Worm (Caenorhabditis elegans) whole organism, L4 larva: ENCODE data around the gene F53C3.7.
A peak's percentile ranks its signal among the peaks of the same experiment; 100 is the strongest.

Experiments used
- D1046.2 ChIP-seq: fragments of 200-800 bp; sonication (Bioruptor generic); IDR thresholded peaks from 2 replicates; pipeline ENCODE4 v1.3.6; 2022; ENCODE audit warnings: missing genetic modification characterization, missing compliant biosample characterization
- Y105C5A.15 ChIP-seq: fragments of 200-800 bp; sonication (Bioruptor generic); IDR thresholded peaks from 2 replicates; pipeline ENCODE4 v1.3.6; 2022; ENCODE audit warnings: missing genetic modification characterization, missing compliant biosample characterization
- aha-1 ChIP-seq: fragments of 150-350 bp; peaks from one replicate; lab custom pipeline; 2014; ENCODE audit warnings: missing biosample characterization, missing genetic modification characterization
- ceh-20 ChIP-seq: fragments of 200-800 bp; sonication (Bioruptor generic); IDR thresholded peaks from 2 replicates; pipeline ENCODE4 v1.3.6; 2022; ENCODE audit warnings: missing genetic modification reagents, missing genetic modification characterization, missing compliant biosample characterization
- ceh-28 ChIP-seq: fragments of 150-350 bp; optimal IDR thresholded peaks from 2 replicates; lab custom pipeline; 2014; ENCODE audit warnings: missing biosample characterization, missing genetic modification reagents, missing genetic modification characterization
- cey-2 ChIP-seq: sonication (generic microtip); optimal IDR thresholded peaks from 3 replicates; lab custom pipeline; 2017; ENCODE audit warnings: missing genetic modification characterization, mild to moderate bottlenecking, missing compliant biosample characterization, antibody characterized with exemption, borderline replicate concordance; ENCODE audit not compliant: insufficient read depth
- ctbp-1 ChIP-seq: fragments of 200-800 bp; sonication (Bioruptor generic); IDR thresholded peaks from 2 replicates; pipeline ENCODE4 v1.3.6; 2022; ENCODE audit warnings: missing genetic modification reagents, missing genetic modification characterization, missing compliant biosample characterization
- daf-16 ChIP-seq, 3 experiments: sonication (generic microtip); optimal IDR thresholded peaks; 2 replicates each; lab custom pipeline; 2016 to 2017; ENCODE audit warnings: missing genetic modification characterization in 3 of 3, missing genetic modification reagents in 3 of 3, mild to moderate bottlenecking in 2 of 3, missing compliant biosample characterization in 2 of 3, missing biosample characterization in 1 of 3, moderate library complexity in 1 of 3
- dmd-6 ChIP-seq: fragments of 200-800 bp; sonication (Bioruptor generic); IDR thresholded peaks from 2 replicates; pipeline ENCODE4 v1.3.6; 2022; ENCODE audit warnings: missing genetic modification reagents, missing genetic modification characterization, missing compliant biosample characterization
- dpl-1 ChIP-seq: fragments of 150-350 bp; optimal IDR thresholded peaks from 2 replicates; lab custom pipeline; 2014; ENCODE audit warnings: missing biosample characterization, missing genetic modification reagents, missing genetic modification characterization
- dve-1 ChIP-seq: sonication (generic microtip); optimal IDR thresholded peaks from 2 replicates; lab custom pipeline; 2017; ENCODE audit warnings: antibody characterized with exemption, mild to moderate bottlenecking, missing genetic modification characterization, missing compliant biosample characterization; ENCODE audit not compliant: insufficient read depth
- egl-43 ChIP-seq: fragments of 200-800 bp; sonication (Bioruptor generic); IDR thresholded peaks from 2 replicates; pipeline ENCODE4 v1.3.6; 2022; ENCODE audit warnings: missing genetic modification reagents, missing genetic modification characterization, missing compliant biosample characterization
- fkh-10 ChIP-seq: fragments of 150-350 bp; optimal IDR thresholded peaks from 2 replicates; lab custom pipeline; 2014; ENCODE audit warnings: missing biosample characterization, missing genetic modification reagents, missing genetic modification characterization
- hif-1 ChIP-seq, 2 experiments: sonication (generic microtip); optimal IDR thresholded peaks; 2 replicates each; lab custom pipeline; 2016 to 2017; ENCODE audit warnings: missing compliant biosample characterization in 2 of 2, missing genetic modification characterization in 2 of 2, missing genetic modification reagents in 2 of 2, missing genotype in 2 of 2, mild to moderate bottlenecking in 1 of 2
- hlh-11 ChIP-seq: fragments of 200-800 bp; sonication (Bioruptor generic); optimal IDR thresholded peaks from 2 replicates; lab custom pipeline; 2018; ENCODE audit warnings: mild to moderate bottlenecking, missing genetic modification characterization, missing compliant biosample characterization
- hlh-30 ChIP-seq: sonication (generic microtip); optimal IDR thresholded peaks from 2 replicates; lab custom pipeline; 2017; ENCODE audit warnings: antibody characterized with exemption, mild to moderate bottlenecking, missing genetic modification characterization, missing compliant biosample characterization; ENCODE audit not compliant: insufficient read depth
- hmg-1.1 ChIP-seq: fragments of 200-800 bp; sonication (Bioruptor generic); IDR thresholded peaks from 2 replicates; pipeline ENCODE4 v1.3.6; 2022; ENCODE audit warnings: missing genetic modification reagents, missing genetic modification characterization, missing compliant biosample characterization
- lsy-2 ChIP-seq, 2 experiments: fragments of 150-350 bp in 1 of 2; sonication (generic microtip) in 1 of 2; optimal IDR thresholded peaks; 2 replicates each; lab custom pipeline; 2014 to 2017; ENCODE audit warnings: missing biosample characterization in 2 of 2, missing genetic modification characterization in 2 of 2
- mdl-1 ChIP-seq, 2 experiments: fragments of 150-350 bp in 1 of 2; sonication (generic microtip) in 1 of 2; optimal IDR thresholded peaks; 2 replicates each; lab custom pipeline; 2014 to 2017; ENCODE audit warnings: missing biosample characterization in 2 of 2, missing genetic modification characterization in 2 of 2
- mep-1 ChIP-seq: fragments of 150-350 bp; sonication (generic microtip); optimal IDR thresholded peaks from 3 replicates; lab custom pipeline; 2014; ENCODE audit warnings: missing biosample characterization, missing genetic modification characterization
- mes-2 ChIP-seq: sonication (generic microtip); optimal IDR thresholded peaks from 2 replicates; lab custom pipeline; 2016; ENCODE audit warnings: missing genotype, mild to moderate bottlenecking, missing genetic modification characterization, missing compliant biosample characterization; ENCODE audit not compliant: poor library complexity, severe bottlenecking
- mxl-3 ChIP-seq: fragments of 200-800 bp; sonication (Bioruptor generic); optimal IDR thresholded peaks from 2 replicates; lab custom pipeline; 2018; ENCODE audit warnings: mild to moderate bottlenecking, missing genetic modification characterization, missing compliant biosample characterization
- nhr-11 ChIP-seq: fragments of 150-350 bp; optimal IDR thresholded peaks from 2 replicates; lab custom pipeline; 2014; ENCODE audit warnings: missing biosample characterization, missing genetic modification characterization
- nhr-28 ChIP-seq: fragments of 150-350 bp; optimal IDR thresholded peaks from 2 replicates; lab custom pipeline; 2014; ENCODE audit warnings: missing biosample characterization, missing genetic modification characterization
- nhr-42 ChIP-seq: fragments of 200-800 bp; sonication (Bioruptor generic); IDR thresholded peaks from 2 replicates; pipeline ENCODE4 v1.3.6; 2022; ENCODE audit warnings: missing genetic modification characterization, missing compliant biosample characterization
- nhr-6 ChIP-seq: fragments of 150-350 bp; optimal IDR thresholded peaks from 2 replicates; lab custom pipeline; 2014; ENCODE audit warnings: missing biosample characterization, missing genetic modification characterization
- pha-4 ChIP-seq, 2 experiments: fragments of 150-350 bp in 1 of 2; fragments of 200-800 bp in 1 of 2; sonication (Bioruptor generic) in 1 of 2; IDR thresholded peaks in 1 of 2; optimal IDR thresholded peaks in 1 of 2; 2 replicates each; pipeline versions ENCODE4 v1.3.6 to Lab custom; 2014 to 2022; ENCODE audit warnings: missing genetic modification characterization in 2 of 2, missing genetic modification reagents in 2 of 2, missing biosample characterization in 1 of 2, missing compliant biosample characterization in 1 of 2
- rbr-2 ChIP-seq: sonication (generic microtip); optimal IDR thresholded peaks from 2 replicates; lab custom pipeline; 2016; ENCODE audit warnings: missing genotype, missing genetic modification characterization, missing compliant biosample characterization
- sdz-12 ChIP-seq: fragments of 200-800 bp; sonication (Bioruptor generic); optimal IDR thresholded peaks from 2 replicates; lab custom pipeline; 2018; ENCODE audit warnings: mild to moderate bottlenecking, missing genetic modification characterization, missing compliant biosample characterization
- set-16 ChIP-seq: fragments of 200-800 bp; sonication (Bioruptor generic); IDR thresholded peaks from 2 replicates; pipeline ENCODE4 v1.3.6; 2022; ENCODE audit warnings: missing genetic modification reagents, missing genetic modification characterization, missing compliant biosample characterization
- snpc-4 ChIP-seq: fragments of 150-350 bp; optimal IDR thresholded peaks from 2 replicates; lab custom pipeline; 2014; ENCODE audit warnings: missing biosample characterization, missing genetic modification characterization
- spr-1 ChIP-seq: sonication (generic microtip); optimal IDR thresholded peaks from 2 replicates; lab custom pipeline; 2016; ENCODE audit warnings: mild to moderate bottlenecking, missing genetic modification characterization, missing compliant biosample characterization
- spr-3 ChIP-seq: fragments of 200-800 bp; sonication (Bioruptor generic); optimal IDR thresholded peaks from 2 replicates; lab custom pipeline; 2018; ENCODE audit warnings: mild to moderate bottlenecking, missing genetic modification characterization, missing compliant biosample characterization
- unc-62 ChIP-seq, 3 experiments: fragments of 150-350 bp in 1 of 3; sonication (generic microtip); optimal IDR thresholded peaks in 2 of 3; peaks in 1 of 3; 1 replicate in 1 of 3; 2 replicates in 2 of 3; lab custom pipeline; 2014 to 2017; ENCODE audit warnings: missing biosample characterization in 3 of 3, missing genetic modification characterization in 3 of 3, missing genetic modification reagents in 3 of 3, missing genotype in 1 of 3
- ztf-7 ChIP-seq: fragments of 150-350 bp; optimal IDR thresholded peaks from 2 replicates; lab custom pipeline; 2014; ENCODE audit warnings: missing biosample characterization, missing genetic modification characterization

Gene F53C3.7

DNA sequence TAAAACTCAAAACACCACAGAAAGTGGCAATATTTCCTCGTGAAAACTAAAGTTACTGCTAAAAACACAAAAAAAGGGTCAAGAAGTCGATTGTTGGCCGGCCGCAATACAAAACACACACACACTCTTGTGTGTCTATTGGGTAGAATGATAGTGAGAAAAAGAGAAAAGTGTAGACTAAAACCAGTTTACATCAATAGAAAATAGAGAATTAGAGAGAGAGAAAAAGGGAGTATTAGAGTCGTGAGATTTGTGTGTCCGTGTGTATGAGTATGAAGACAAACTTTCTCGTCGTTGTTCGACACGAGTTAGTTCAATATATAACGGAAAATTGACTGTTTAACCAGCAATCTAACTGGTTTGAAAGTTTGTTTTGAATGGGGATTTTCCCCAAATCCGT is 34.6 kb downstream of the F53C3.7 start (continued):
- TF ChIP-seq hlh-30 (tag; lab: Kevin White, UChicago) (peak; percentile 38), ceh-28 (tag; lab: Kevin White, UChicago) (no peak), daf-16 (GFP tag; optimal IDR thresholded peaks at IDR 0.05; lab: Kevin White, UChicago) (no peak), daf-16 (tag; optimal IDR thresholded peaks at IDR 0.05; lab: Kevin White, UChicago) (peak; percentile 25)

DNA sequence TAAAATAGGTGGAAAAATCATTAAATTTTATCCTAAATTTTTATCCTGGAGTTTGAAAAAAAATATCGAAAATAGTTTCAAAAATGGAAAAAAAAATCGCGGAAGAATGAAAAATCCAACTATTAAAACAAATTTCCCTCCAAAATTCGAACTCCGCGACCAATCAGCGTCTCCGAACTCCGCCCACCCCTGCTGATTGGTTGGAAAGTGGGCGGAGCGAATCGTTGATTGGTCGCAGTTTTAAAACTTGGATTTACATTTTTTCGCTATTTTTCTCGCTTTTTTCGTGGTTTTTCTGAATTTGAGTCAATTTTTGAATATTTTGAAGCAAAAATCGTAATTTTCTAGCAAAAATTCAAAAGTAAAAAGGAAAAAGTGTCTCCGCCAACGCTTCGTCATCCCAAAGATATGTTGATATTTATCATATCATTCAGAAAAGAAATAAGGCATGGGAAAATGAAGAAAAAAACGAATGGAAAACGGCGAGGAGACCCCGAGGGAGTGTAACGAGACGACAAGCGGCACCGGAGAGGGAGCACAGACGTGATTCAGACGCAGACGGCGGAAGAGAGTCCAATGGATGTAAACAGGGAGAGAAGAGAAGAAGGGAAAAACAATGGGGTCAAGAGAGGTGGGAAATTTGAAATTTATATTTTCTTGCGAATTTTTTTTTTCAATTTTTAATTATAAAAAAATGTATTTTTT is 35.8 kb downstream of the F53C3.7 start:
- TF ChIP-seq nhr-6 (tag; lab: Kevin White, UChicago): peak; percentile 14
- TF ChIP-seq mxl-3 (GFP tag; lab: Kevin White, UChicago): peak; percentile 51
- TF ChIP-seq aha-1 (tag; lab: Kevin White, UChicago): peak; percentile 68
- TF ChIP-seq nhr-42: no peak
- TF ChIP-seq nhr-28 (tag; lab: Kevin White, UChicago): peak; percentile 87
- TF ChIP-seq set-16 (GFP tag; lab: Robert Waterston, UW): 0 out of 2 replicates have a peak, but pooled peaks have one; percentile 12
- TF ChIP-seq egl-43 (GFP tag; lab: Robert Waterston, UW): peak; percentile 48; the same call in 1 of the 2 replicates
- no peak for TF ChIP-seq spr-3 (GFP tag; lab: Kevin White, UChicago)
- TF ChIP-seq hlh-30 (tag; lab: Kevin White, UChicago): peak; percentile 89
- no peak for TF ChIP-seq ceh-20 (GFP tag; lab: Robert Waterston, UW)
- no peak for TF ChIP-seq sdz-12
- peak; percentile 66 for TF ChIP-seq fkh-10 (GFP tag; lab: Kevin White, UChicago)
- TF ChIP-seq hmg-1.1: peak; percentile 67
- peak in 1 of 2 experiments; percentile 49 for TF ChIP-seq lsy-2 (tag; optimal IDR thresholded peaks at IDR 0.05; lab: Kevin White, UChicago)
- TF ChIP-seq dpl-1 (GFP tag; lab: Kevin White, UChicago): peak; percentile 67
- no peak for TF ChIP-seq cey-2 (tag; lab: Kevin White, UChicago)
- peak in 1 of 2 experiments; percentile 69 for TF ChIP-seq unc-62 (GFP tag; optimal IDR thresholded peaks at IDR 0.05 in 1 of 2; lab: Kevin White, UChicago)
- TF ChIP-seq unc-62 (tag; optimal IDR thresholded peaks at IDR 0.05; lab: Kevin White, UChicago): no peak
- TF ChIP-seq mes-2 (tag; lab: Kevin White, UChicago): peak; percentile 51
- TF ChIP-seq daf-16 (GFP tag; optimal IDR thresholded peaks at IDR 0.05; lab: Kevin White, UChicago): peak; percentile 40 to 57
- TF ChIP-seq daf-16 (tag; optimal IDR thresholded peaks at IDR 0.05; lab: Kevin White, UChicago): peak; percentile 94
- peak; percentile 74 for TF ChIP-seq hlh-11 (tag; lab: Kevin White, UChicago)
- TF ChIP-seq mep-1 (tag; lab: Kevin White, UChicago): peak; percentile 62
- TF ChIP-seq mdl-1 (tag; optimal IDR thresholded peaks at IDR 0.05; lab: Kevin White, UChicago): peak in 1 of 2 experiments; percentile 41
- no peak for TF ChIP-seq hif-1 (tag; optimal IDR thresholded peaks at IDR 0.05; lab: Kevin White, UChicago)
- TF ChIP-seq rbr-2 (tag; lab: Kevin White, UChicago): peak; percentile 45
- peak; percentile 55 for TF ChIP-seq dve-1 (tag; lab: Kevin White, UChicago)
- no peak for TF ChIP-seq Y105C5A.15 (GFP tag; lab: Robert Waterston, UW)
- TF ChIP-seq nhr-11: peak; percentile 35
- 0 out of 2 replicates have a peak, but pooled peaks have one; percentile 38 for TF ChIP-seq pha-4 (GFP tag; IDR thresholded peaks at IDR 0.05; lab: Robert Waterston, UW)
- TF ChIP-seq pha-4 (tag; optimal IDR thresholded peaks at IDR 0.05; lab: Kevin White, UChicago): peak; percentile 62
- TF ChIP-seq dmd-6 (GFP tag; lab: Robert Waterston, UW): peak; percentile 29; the same call in 1 of the 2 replicates

DNA sequence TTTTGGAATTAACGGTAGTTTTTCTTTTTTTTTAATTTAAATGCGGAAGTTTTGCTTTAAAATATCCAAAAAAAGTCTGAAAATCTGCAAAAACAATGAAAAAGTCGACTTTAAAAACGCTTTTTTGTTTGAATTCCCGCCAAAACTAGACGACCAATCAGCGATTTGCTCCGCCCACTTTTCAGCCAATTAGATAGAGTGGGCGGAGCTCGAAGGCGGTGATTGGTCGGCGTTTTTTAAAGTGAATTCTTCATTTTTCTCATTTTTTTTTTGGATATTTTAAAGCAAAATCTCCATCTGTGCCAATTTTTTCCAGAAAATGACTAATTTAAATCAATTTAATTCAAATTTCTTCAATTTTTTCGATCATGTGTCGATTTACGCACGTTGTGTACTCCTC is 36.4 kb downstream of the F53C3.7 start:
- TF ChIP-seq mxl-3 (GFP tag; lab: Kevin White, UChicago) (no peak), ctbp-1 (GFP tag; lab: Robert Waterston, UW) (no peak), snpc-4 (tag; lab: Kevin White, UChicago) (no peak), spr-1 (tag; lab: Kevin White, UChicago) (no peak), D1046.2 (no peak), ztf-7 (no peak)
